Worm (Caenorhabditis elegans) whole organism, L4 larva: ENCODE data around the gene R08A2.5.
A peak's percentile ranks its signal among the peaks of the same experiment; 100 is the strongest.

ENCODE experiments used
- ceh-28 ChIP-seq: fragments of 150-350 bp; optimal IDR thresholded peaks from 2 replicates; lab custom pipeline; 2014; ENCODE audit warnings: missing biosample characterization, missing genetic modification reagents, missing genetic modification characterization
- ceh-62 ChIP-seq: sonication (generic microtip); optimal IDR thresholded peaks from 2 replicates; lab custom pipeline; 2017; ENCODE audit warnings: missing biosample characterization, missing genetic modification characterization
- ceh-82 ChIP-seq: sonication (generic microtip); optimal IDR thresholded peaks from 2 replicates; lab custom pipeline; 2017; ENCODE audit warnings: missing biosample characterization, missing genetic modification characterization
- dpl-1 ChIP-seq: fragments of 150-350 bp; optimal IDR thresholded peaks from 2 replicates; lab custom pipeline; 2014; ENCODE audit warnings: missing biosample characterization, missing genetic modification reagents, missing genetic modification characterization
- nhr-10 ChIP-seq: fragments of 150-350 bp; optimal IDR thresholded peaks from 2 replicates; lab custom pipeline; 2014; ENCODE audit warnings: missing biosample characterization, missing genetic modification characterization
- nhr-11 ChIP-seq: fragments of 150-350 bp; optimal IDR thresholded peaks from 2 replicates; lab custom pipeline; 2014; ENCODE audit warnings: missing biosample characterization, missing genetic modification characterization
- nhr-111 ChIP-seq: fragments of 200-800 bp; sonication (Bioruptor generic); optimal IDR thresholded peaks from 2 replicates; lab custom pipeline; 2018; ENCODE audit warnings: mild to moderate bottlenecking, missing genetic modification characterization, missing compliant biosample characterization
- nhr-237 ChIP-seq: sonication (generic microtip); optimal IDR thresholded peaks from 2 replicates; lab custom pipeline; 2017; ENCODE audit warnings: missing biosample characterization, missing genetic modification characterization
- nhr-41 ChIP-seq: fragments of 200-800 bp; sonication (Bioruptor generic); IDR thresholded peaks from 2 replicates; pipeline ENCODE4 v1.3.6; 2022; ENCODE audit warnings: missing genetic modification reagents, missing genetic modification characterization, missing compliant biosample characterization
- nhr-6 ChIP-seq: fragments of 150-350 bp; optimal IDR thresholded peaks from 2 replicates; lab custom pipeline; 2014; ENCODE audit warnings: missing biosample characterization, missing genetic modification characterization
- nhr-77 ChIP-seq: fragments of 150-350 bp; optimal IDR thresholded peaks from 2 replicates; lab custom pipeline; 2014; ENCODE audit warnings: missing biosample characterization, missing genetic modification characterization
- pha-4 ChIP-seq, 2 experiments: fragments of 150-350 bp in 1 of 2; fragments of 200-800 bp in 1 of 2; sonication (Bioruptor generic) in 1 of 2; IDR thresholded peaks in 1 of 2; optimal IDR thresholded peaks in 1 of 2; 2 replicates each; pipeline versions ENCODE4 v1.3.6 to Lab custom; 2014 to 2022; ENCODE audit warnings: missing genetic modification characterization in 2 of 2, missing genetic modification reagents in 2 of 2, missing biosample characterization in 1 of 2, missing compliant biosample characterization in 1 of 2
- php-3 ChIP-seq: fragments of 200-800 bp; sonication (Bioruptor generic); IDR thresholded peaks from 2 replicates; pipeline ENCODE4 v1.3.6; 2022; ENCODE audit warnings: missing genetic modification reagents, missing genetic modification characterization, missing compliant biosample characterization
- snpc-4 ChIP-seq: fragments of 150-350 bp; optimal IDR thresholded peaks from 2 replicates; lab custom pipeline; 2014; ENCODE audit warnings: missing biosample characterization, missing genetic modification characterization

DNA sequence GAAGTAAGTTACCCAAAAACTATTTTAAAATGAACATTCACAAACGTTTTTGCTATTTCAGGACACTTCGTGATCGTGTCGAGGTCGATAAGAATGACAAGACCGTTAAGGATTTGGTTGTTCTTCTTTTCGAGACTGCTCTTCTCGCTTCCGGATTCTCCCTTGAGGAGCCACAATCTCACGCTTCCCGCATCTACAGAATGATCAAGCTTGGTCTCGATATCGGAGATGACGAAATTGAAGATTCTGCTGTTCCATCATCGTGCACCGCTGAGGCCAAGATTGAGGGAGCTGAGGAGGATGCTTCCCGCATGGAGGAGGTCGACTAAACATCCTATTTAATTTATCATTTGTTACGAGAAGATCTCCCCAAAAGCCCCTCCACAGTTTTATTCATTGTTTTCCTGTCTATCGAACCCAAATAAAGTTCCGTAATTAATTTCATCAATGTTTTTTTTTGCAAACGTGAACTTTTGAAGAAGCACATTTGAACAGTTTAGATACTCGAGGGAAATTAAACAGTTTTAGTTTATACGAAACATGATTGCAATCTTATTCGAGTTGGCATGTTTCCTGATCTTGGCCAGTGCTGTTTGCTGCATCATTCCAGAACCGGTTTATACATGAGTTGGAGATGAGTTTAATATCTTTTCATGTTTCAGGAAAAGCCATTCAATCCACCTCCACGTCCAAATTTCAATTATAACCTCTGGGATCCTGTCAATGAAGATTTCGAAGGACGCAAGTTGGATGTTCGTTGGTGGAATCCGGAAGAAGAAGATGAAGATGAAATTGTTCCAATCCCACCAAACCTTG is 24.1 kb upstream of the R08A2.5 start, which contains the start of gene C47E8.11:
- no peak for TF ChIP-seq ceh-28 (tag; lab: Kevin White, UChicago)
- 0 out of 2 replicates have a peak, but pooled peaks have one; percentile 35 for TF ChIP-seq php-3 (GFP tag; lab: Robert Waterston, UW)
- TF ChIP-seq nhr-11 (tag; lab: Kevin White, UChicago) = no peak
- peak; percentile 92 for TF ChIP-seq nhr-6 (tag; lab: Kevin White, UChicago)
- TF ChIP-seq nhr-77 (tag; lab: Kevin White, UChicago) = no peak
- no peak for TF ChIP-seq nhr-10 (tag; lab: Kevin White, UChicago)
- TF ChIP-seq ceh-62 (tag; lab: Kevin White, UChicago) = no peak
- TF ChIP-seq nhr-237 (tag; lab: Kevin White, UChicago) = no peak
- TF ChIP-seq ceh-82 (tag; lab: Kevin White, UChicago) = no peak
- TF ChIP-seq snpc-4 = no peak
- peak; percentile 51 for TF ChIP-seq pha-4 (GFP tag; IDR thresholded peaks at IDR 0.05; lab: Robert Waterston, UW)
- TF ChIP-seq pha-4 (tag; optimal IDR thresholded peaks at IDR 0.05; lab: Kevin White, UChicago) = peak; percentile 67
- peak; percentile 20 for TF ChIP-seq nhr-111 (GFP tag; lab: Kevin White, UChicago)
- 0 out of 2 replicates have a peak, but pooled peaks have one; percentile 14 for TF ChIP-seq nhr-41 (GFP tag; lab: Robert Waterston, UW)
- peak; percentile 9 for TF ChIP-seq dpl-1 (GFP tag; lab: Kevin White, UChicago)
